Fruit fly (Drosophila melanogaster) whole organism, pupa: ENCODE measurements around the gene ham.
A peak's percentile ranks its signal among the peaks of the same experiment; 100 is the strongest.

Experiments used
- CG10348 ChIP-seq: fragments of 200-800 bp; sonication (Bioruptor generic); IDR thresholded peaks from 2 replicates; pipeline ENCODE4 v1.3.6; 2022; ENCODE audit warnings: missing biosample characterization, missing genetic modification characterization
- CG12605 ChIP-seq: fragments of 200-800 bp; sonication (Bioruptor generic); IDR thresholded peaks from 2 replicates; pipeline ENCODE4 v1.3.6; 2022; ENCODE audit warnings: missing biosample characterization, missing genetic modification characterization
- CG13204 ChIP-seq: fragments of 200-800 bp; sonication (Bioruptor generic); optimal IDR thresholded peaks from 2 replicates; lab custom pipeline; 2018; ENCODE audit warnings: missing biosample characterization, mild to moderate bottlenecking, missing genetic modification characterization, moderate library complexity
- CG14655 ChIP-seq: fragments of 200-800 bp; sonication (Bioruptor generic); optimal IDR thresholded peaks from 3 replicates; lab custom pipeline; 2017; ENCODE audit warnings: mild to moderate bottlenecking, missing biosample characterization, missing genetic modification reagents, missing genetic modification characterization
- CG15710 ChIP-seq: fragments of 200-800 bp; sonication (Bioruptor generic); optimal IDR thresholded peaks from 2 replicates; lab custom pipeline; 2018; ENCODE audit warnings: missing biosample characterization, mild to moderate bottlenecking, missing genetic modification characterization, moderate library complexity
- CG17806 ChIP-seq: fragments of 200-800 bp; sonication (Bioruptor generic); optimal IDR thresholded peaks from 2 replicates; lab custom pipeline; 2018; ENCODE audit warnings: missing biosample characterization, mild to moderate bottlenecking, missing genetic modification characterization, moderate library complexity
- CG32121 ChIP-seq: fragments of 200-800 bp; sonication (Bioruptor generic); IDR thresholded peaks from 2 replicates; pipeline ENCODE4 v1.3.6; 2022; ENCODE audit warnings: missing biosample characterization, missing genetic modification characterization
- CG34367 ChIP-seq: fragments of 200-800 bp; sonication (Bioruptor generic); optimal IDR thresholded peaks from 2 replicates; lab custom pipeline; 2018; ENCODE audit warnings: missing biosample characterization, mild to moderate bottlenecking, missing genetic modification characterization
- CG4496 ChIP-seq: fragments of 200-800 bp; sonication (Bioruptor generic); IDR thresholded peaks from 3 replicates; pipeline ENCODE4 v1.3.6; 2022; ENCODE audit warnings: missing biosample characterization, missing genetic modification characterization
- CG8159 ChIP-seq: fragments of 200-800 bp; sonication (Bioruptor generic); optimal IDR thresholded peaks from 3 replicates; lab custom pipeline; 2018; ENCODE audit warnings: missing biosample characterization, mild to moderate bottlenecking, missing genetic modification characterization, moderate library complexity
- CG8301 ChIP-seq: fragments of 200-800 bp; sonication (Bioruptor generic); optimal IDR thresholded peaks from 2 replicates; lab custom pipeline; 2018; ENCODE audit warnings: missing biosample characterization, mild to moderate bottlenecking, missing genetic modification characterization
- CG9948 ChIP-seq: fragments of 200-800 bp; sonication (Bioruptor generic); optimal IDR thresholded peaks from 2 replicates; lab custom pipeline; 2018; ENCODE audit warnings: missing biosample characterization, mild to moderate bottlenecking, missing genetic modification characterization, moderate library complexity
- D1 ChIP-seq: fragments of 200-800 bp; sonication (Bioruptor generic); optimal IDR thresholded peaks from 2 replicates; lab custom pipeline; 2018; ENCODE audit warnings: missing biosample characterization, mild to moderate bottlenecking, missing genetic modification characterization, moderate library complexity
- EcR ChIP-seq: fragments of 200-800 bp; sonication (Bioruptor generic); optimal IDR thresholded peaks from 3 replicates; lab custom pipeline; 2019; ENCODE audit warnings: missing biosample characterization, missing genetic modification characterization, mild to moderate bottlenecking, moderate library complexity, missing genetic modification reagents
- Ets98B ChIP-seq: fragments of 200-800 bp; sonication (Bioruptor generic); IDR thresholded peaks from 2 replicates; pipeline ENCODE4 v1.3.6; 2022; ENCODE audit warnings: missing biosample characterization, missing genetic modification characterization
- Pif1A ChIP-seq: fragments of 200-800 bp; sonication (Bioruptor generic); optimal IDR thresholded peaks from 3 replicates; lab custom pipeline; 2016; ENCODE audit warnings: missing biosample characterization, missing genetic modification characterization
- Pif1B ChIP-seq: fragments of 200-800 bp; sonication (Bioruptor generic); optimal IDR thresholded peaks from 3 replicates; lab custom pipeline; 2016; ENCODE audit warnings: missing biosample characterization, missing genetic modification characterization
- Snoo ChIP-seq: fragments of 200-800 bp; sonication (Bioruptor generic); optimal IDR thresholded peaks from 3 replicates; lab custom pipeline; 2017; ENCODE audit warnings: missing biosample characterization, mild to moderate bottlenecking, missing genetic modification characterization, inconsistent platforms
- fd96Ca ChIP-seq: fragments of 200-800 bp; sonication (Bioruptor generic); IDR thresholded peaks from 3 replicates; pipeline ENCODE4 v1.3.6; 2022; ENCODE audit warnings: missing biosample characterization, missing genetic modification characterization
- gl ChIP-seq: fragments of 200-800 bp; sonication (Bioruptor generic); optimal IDR thresholded peaks from 2 replicates; lab custom pipeline; 2018; ENCODE audit warnings: missing biosample characterization, mild to moderate bottlenecking, missing genetic modification characterization
- rn ChIP-seq: fragments of 200-800 bp; sonication (Bioruptor generic); IDR thresholded peaks from 2 replicates; pipeline ENCODE4 v1.3.6; 2022; ENCODE audit warnings: missing biosample characterization, missing genetic modification characterization

ham gene

dm6 chr2L:18826496-18827008, 33.8 kb upstream of the ham start, which contains the start of gene Ugt36E1:
TSS of gene Ugt36E1 (plus strand) at chr2L:18826770.
- TF ChIP-seq Pif1A (no peak), CG4496 (GFP tag; lab: Robert Waterston, UW) (no peak), CG17806 (tag; lab: Kevin White, UChicago) (no peak), CG10348 (no peak)

- peak; percentile 25 for TF ChIP-seq Snoo (tag; lab: Kevin White, UChicago)
- TF ChIP-seq CG10348 = no peak
- no peak for TF ChIP-seq gl
- peak; percentile 48; the same call in 1 of the 3 replicates for TF ChIP-seq CG4496 (GFP tag; lab: Robert Waterston, UW)
- peak; percentile 27 for TF ChIP-seq Pif1B (GFP tag; lab: Kevin White, UChicago)
- TF ChIP-seq EcR (GFP tag; lab: Kevin White, UChicago) = peak; percentile 80
- 0 out of 2 replicates have a peak, but pooled peaks have one; percentile 20 for TF ChIP-seq CG32121
- peak; percentile 31; the same call in 1 of the 2 replicates for TF ChIP-seq Ets98B (GFP tag; lab: Robert Waterston, UW)
These were observed 30.6 kb upstream of the ham start, which contains the start of gene Ugt36D1 for dm6 chr2L:18823243-18823803. TSS of gene Ugt36D1 (plus strand) at chr2L:18823548.

dm6 chr2L:18822805-18823204, 30.1 kb upstream of the ham start:
- TF ChIP-seq EcR (GFP tag; lab: Kevin White, UChicago) = no peak
- no peak for TF ChIP-seq Pif1A
- TF ChIP-seq gl = no peak
- TF ChIP-seq CG12605 (GFP tag; lab: Robert Waterston, UW) = no peak
- no peak for TF ChIP-seq CG8301 (tag; lab: Kevin White, UChicago)
- no peak for TF ChIP-seq CG13204 (GFP tag; lab: Kevin White, UChicago)
- no peak for TF ChIP-seq CG15710 (tag; lab: Kevin White, UChicago)
- TF ChIP-seq CG14655 = no peak
- TF ChIP-seq CG34367 (tag; lab: Kevin White, UChicago) = no peak

DNA sequence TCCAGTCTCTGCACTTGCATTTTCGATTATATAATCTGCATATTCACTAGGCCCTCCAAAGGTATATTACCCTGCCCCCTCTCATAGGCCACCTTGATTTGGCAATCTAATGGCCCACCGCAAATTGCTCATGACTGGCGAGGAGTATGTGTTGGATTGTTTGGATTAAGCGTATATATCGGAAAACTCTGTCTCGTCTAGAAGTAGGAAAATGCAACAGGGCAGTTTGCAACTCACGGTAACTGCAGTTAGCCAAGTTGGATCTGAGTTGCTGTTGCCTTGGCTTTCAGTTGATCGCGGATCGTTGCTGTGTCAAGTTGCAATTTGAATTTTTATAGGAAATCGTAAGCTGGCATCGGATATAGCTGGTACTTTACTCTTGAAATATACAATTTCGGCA, 26.3 kb upstream of the ham start, which contains the start of gene Ugt36F1:
Gene Ugt36F1, plus strand, starts transcription at position 301 of the 400 bp plus-strand sequence.
- no peak for TF ChIP-seq Ets98B (GFP tag; lab: Robert Waterston, UW)
- TF ChIP-seq fd96Ca = no peak
- no peak for TF ChIP-seq Pif1B (GFP tag; lab: Kevin White, UChicago)
- TF ChIP-seq CG14655 = no peak
- TF ChIP-seq CG17806 (tag; lab: Kevin White, UChicago) = no peak
- no peak for TF ChIP-seq CG32121
- TF ChIP-seq CG8159 (tag; lab: Kevin White, UChicago) = no peak
- TF ChIP-seq CG12605 (GFP tag; lab: Robert Waterston, UW) = no peak
- no peak for TF ChIP-seq CG8301 (tag; lab: Kevin White, UChicago)
- no peak for TF ChIP-seq CG10348
- TF ChIP-seq gl = no peak
- no peak for TF ChIP-seq CG15710 (tag; lab: Kevin White, UChicago)
- no peak for TF ChIP-seq rn
- no peak for TF ChIP-seq CG9948 (tag; lab: Kevin White, UChicago)
- no peak for TF ChIP-seq D1
- TF ChIP-seq Snoo (tag; lab: Kevin White, UChicago) = no peak

- no peak for TF ChIP-seq Pif1A
- TF ChIP-seq Pif1B (GFP tag; lab: Kevin White, UChicago) = no peak
- no peak for TF ChIP-seq D1
- no peak for TF ChIP-seq Snoo (tag; lab: Kevin White, UChicago)
- TF ChIP-seq gl = no peak
- TF ChIP-seq rn = no peak
- TF ChIP-seq CG17806 (tag; lab: Kevin White, UChicago) = no peak
- TF ChIP-seq CG13204 (GFP tag; lab: Kevin White, UChicago) = no peak
- no peak for TF ChIP-seq fd96Ca
- no peak for TF ChIP-seq CG9948 (tag; lab: Kevin White, UChicago)
- no peak for TF ChIP-seq CG34367 (tag; lab: Kevin White, UChicago)
These were observed 25.7 kb upstream of the ham start for dm6 chr2L:18818397-18818796.

dm6 chr2L:18815194-18815593, 22.5 kb upstream of the ham start:
- TF ChIP-seq D1 = no peak
- TF ChIP-seq CG32121 = no peak
- TF ChIP-seq CG12605 (GFP tag; lab: Robert Waterston, UW) = no peak
- TF ChIP-seq rn = no peak
- no peak for TF ChIP-seq CG4496 (GFP tag; lab: Robert Waterston, UW)
- no peak for TF ChIP-seq CG8301 (tag; lab: Kevin White, UChicago)

DNA sequence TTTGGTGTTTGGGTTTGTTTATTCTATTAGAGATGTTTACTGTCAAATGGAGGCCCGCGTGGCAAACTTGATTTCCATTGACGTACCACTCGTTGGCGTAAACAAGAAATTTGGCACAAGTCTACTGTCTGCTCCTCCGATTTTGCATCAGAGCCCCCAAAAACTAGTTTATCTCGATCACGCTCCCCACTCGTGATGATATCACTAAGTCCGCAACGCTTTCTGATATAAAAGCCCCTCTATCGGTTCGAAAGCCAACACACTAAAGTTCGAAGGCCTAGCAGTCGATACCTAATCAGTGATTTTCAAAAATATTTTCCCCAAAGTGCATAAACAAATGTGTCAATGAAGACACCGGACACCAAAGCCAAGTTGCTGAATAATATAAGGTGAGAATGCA, 20.0 kb upstream of the ham start:
- TF ChIP-seq CG13204 (GFP tag; lab: Kevin White, UChicago) (no peak), CG8159 (tag; lab: Kevin White, UChicago) (no peak), CG4496 (GFP tag; lab: Robert Waterston, UW) (no peak), CG17806 (tag; lab: Kevin White, UChicago) (no peak), Ets98B (GFP tag; lab: Robert Waterston, UW) (no peak), CG10348 (no peak)
- TF ChIP-seq, all 21 proteins: peak for 0
